Worm (Caenorhabditis elegans) whole organism, L1 larva: Measurements from ENCODE around the gene rtfo-1.

Experiments used
- dpl-1 ChIP-seq, 3 experiments: fragments of 150-350 bp in 2 of 3; sonication (generic microtip) in 1 of 3; optimal IDR thresholded peaks; 2 replicates each; lab custom pipeline; 2014 to 2017; ENCODE audit warnings: missing biosample characterization in 3 of 3, missing genetic modification characterization in 3 of 3, missing genetic modification reagents in 3 of 3
- efl-1 ChIP-seq, 4 experiments: fragments of 150-350 bp; optimal IDR thresholded peaks in 3 of 4; peaks in 1 of 4; 1 replicate in 1 of 4; 2 replicates in 3 of 4; lab custom pipeline; 2014; ENCODE audit warnings: missing biosample characterization in 2 of 4, missing genetic modification characterization in 2 of 4, missing genetic modification reagents in 2 of 4
- egl-13 ChIP-seq: sonication (generic microtip); optimal IDR thresholded peaks from 2 replicates; lab custom pipeline; 2016; ENCODE audit warnings: missing genotype, missing genetic modification reagents, missing genetic modification characterization, missing compliant biosample characterization
- egl-27 ChIP-seq, 2 experiments: fragments of 150-350 bp in 1 of 2; sonication (generic microtip); optimal IDR thresholded peaks; 3 replicates each; lab custom pipeline; 2017 to 2018; ENCODE audit warnings: missing biosample characterization in 2 of 2, missing genetic modification characterization in 2 of 2, missing genetic modification reagents in 2 of 2
- elt-2 ChIP-seq: sonication (generic microtip); optimal IDR thresholded peaks from 2 replicates; lab custom pipeline; 2016; ENCODE audit warnings: missing genetic modification characterization, mild to moderate bottlenecking, inconsistent platforms, missing compliant biosample characterization, missing genetic modification reagents
- lin-13 ChIP-seq: fragments of 150-350 bp; optimal IDR thresholded peaks from 2 replicates; lab custom pipeline; 2014; ENCODE audit warnings: missing biosample characterization, missing genetic modification reagents, missing genetic modification characterization
- lin-39 ChIP-seq: fragments of 150-350 bp; optimal IDR thresholded peaks from 2 replicates; lab custom pipeline; 2014; ENCODE audit warnings: missing biosample characterization, missing genetic modification reagents, missing genetic modification characterization
- mep-1 ChIP-seq: fragments of 150-350 bp; optimal IDR thresholded peaks from 2 replicates; lab custom pipeline; 2014; ENCODE audit warnings: missing biosample characterization, missing genetic modification characterization
- nhr-90 ChIP-seq: sonication (generic microtip); optimal IDR thresholded peaks from 2 replicates; lab custom pipeline; 2016; ENCODE audit warnings: mild to moderate bottlenecking, missing genetic modification characterization, missing compliant biosample characterization; ENCODE audit not compliant: poor library complexity
- skn-1 ChIP-seq: fragments of 150-350 bp; optimal IDR thresholded peaks from 2 replicates; lab custom pipeline; 2014; ENCODE audit warnings: missing biosample characterization, missing genetic modification characterization
- snpc-4 ChIP-seq: fragments of 150-350 bp; optimal IDR thresholded peaks from 2 replicates; lab custom pipeline; 2014; ENCODE audit warnings: missing biosample characterization, missing genetic modification characterization
- sptf-1 ChIP-seq: fragments of 150-350 bp; optimal IDR thresholded peaks from 2 replicates; lab custom pipeline; 2014; ENCODE audit warnings: missing biosample characterization, missing genetic modification characterization

- TF ChIP-seq skn-1 (tag; lab: Kevin White, UChicago) (no peak), dpl-1 (GFP tag; optimal IDR thresholded peaks at IDR 0.05; lab: Kevin White, UChicago) (no peak), lin-39 (no peak), lin-13 (GFP tag; lab: Kevin White, UChicago) (no peak), elt-2 (tag; lab: Kevin White, UChicago) (no peak), egl-27 (tag; optimal IDR thresholded peaks at IDR 0.05; lab: Kevin White, UChicago) (no peak), mep-1 (tag; lab: Kevin White, UChicago) (no peak), efl-1 (optimal IDR thresholded peaks at IDR 0.05; lab: Kevin White, UChicago) (no peak), efl-1 (GFP tag; optimal IDR thresholded peaks at IDR 0.05 in 1 of 2; lab: Kevin White, UChicago) (no peak), egl-13 (tag; lab: Kevin White, UChicago) (no peak), nhr-90 (tag; lab: Kevin White, UChicago) (no peak), sptf-1 (tag; lab: Kevin White, UChicago) (no peak), snpc-4 (tag; lab: Kevin White, UChicago) (no peak)
These were observed 46.2 kb upstream of the rtfo-1 start for ce11 chrV:9628603-9629002.
